Fruit fly (Drosophila melanogaster) whole organism, prepupa: ENCODE data around the gene CG5966.

ENCODE experiments used
- Blimp-1 ChIP-seq: fragments of 200-800 bp; sonication (Bioruptor generic); optimal IDR thresholded peaks from 3 replicates; lab custom pipeline; 2017; ENCODE audit warnings: missing biosample characterization, missing genetic modification characterization, mild to moderate bottlenecking, moderate library complexity, missing genetic modification reagents
- CG10631 ChIP-seq: fragments of 200-800 bp; sonication (Bioruptor generic); optimal IDR thresholded peaks from 2 replicates; lab custom pipeline; 2016; ENCODE audit warnings: missing biosample characterization, missing genetic modification characterization
- CG11294 ChIP-seq: fragments of 200-800 bp; sonication (Bioruptor generic); IDR thresholded peaks from 2 replicates; pipeline ENCODE4 v1.3.6; 2022; ENCODE audit warnings: missing biosample characterization, missing genetic modification characterization
- CG11762 ChIP-seq: fragments of 200-800 bp; sonication (Bioruptor generic); optimal IDR thresholded peaks from 3 replicates; lab custom pipeline; 2016; ENCODE audit warnings: missing biosample characterization, missing genetic modification characterization; ENCODE audit not compliant: insufficient read depth
- CG11902 ChIP-seq: fragments of 200-800 bp; sonication (Bioruptor generic); optimal IDR thresholded peaks from 3 replicates; lab custom pipeline; 2016; ENCODE audit warnings: missing biosample characterization, missing genetic modification characterization
- CG1621 ChIP-seq: fragments of 200-800 bp; sonication (Bioruptor generic); optimal IDR thresholded peaks from 3 replicates; lab custom pipeline; 2018; ENCODE audit warnings: missing biosample characterization, mild to moderate bottlenecking, missing genetic modification characterization
- CG3032 ChIP-seq: fragments of 200-800 bp; optimal IDR thresholded peaks from 2 replicates; lab custom pipeline; 2019; ENCODE audit warnings: missing biosample characterization, mild to moderate bottlenecking, missing genetic modification characterization, moderate library complexity
- CG31627 ChIP-seq: fragments of 200-800 bp; sonication (Bioruptor generic); optimal IDR thresholded peaks from 3 replicates; lab custom pipeline; 2016; ENCODE audit warnings: missing biosample characterization, missing genetic modification characterization
- CG32006 ChIP-seq: fragments of 200-800 bp; sonication (Bioruptor generic); optimal IDR thresholded peaks from 3 replicates; lab custom pipeline; 2017; ENCODE audit warnings: missing biosample characterization, mild to moderate bottlenecking, missing genetic modification characterization
- CG34406 ChIP-seq: fragments of 200-800 bp; sonication (Bioruptor generic); optimal IDR thresholded peaks from 3 replicates; lab custom pipeline; 2016; ENCODE audit warnings: missing biosample characterization, missing genetic modification characterization
- CG3919 ChIP-seq: fragments of 200-800 bp; sonication (Bioruptor generic); optimal IDR thresholded peaks from 3 replicates; lab custom pipeline; 2016; ENCODE audit warnings: missing biosample characterization, missing genetic modification characterization
- CG4318 ChIP-seq: fragments of 200-800 bp; sonication (Bioruptor generic); optimal IDR thresholded peaks from 3 replicates; lab custom pipeline; 2017; ENCODE audit warnings: missing biosample characterization, mild to moderate bottlenecking, missing genetic modification characterization
- CG6163 ChIP-seq: fragments of 200-800 bp; sonication (Bioruptor generic); IDR thresholded peaks from 3 replicates; pipeline ENCODE4 v1.3.6; 2022; ENCODE audit warnings: missing biosample characterization, missing genetic modification characterization
- CG6792 ChIP-seq: fragments of 200-800 bp; sonication (Bioruptor generic); optimal IDR thresholded peaks from 3 replicates; lab custom pipeline; 2016; ENCODE audit warnings: missing biosample characterization, missing genetic modification characterization
- CG6854 ChIP-seq: fragments of 200-800 bp; sonication (Bioruptor generic); optimal IDR thresholded peaks from 2 replicates; lab custom pipeline; 2017; ENCODE audit warnings: missing biosample characterization, mild to moderate bottlenecking, missing genetic modification characterization
- CG8632 ChIP-seq: fragments of 200-800 bp; sonication (Bioruptor generic); optimal IDR thresholded peaks from 3 replicates; lab custom pipeline; 2016; ENCODE audit warnings: missing biosample characterization, missing genetic modification characterization
- CG9139 ChIP-seq: fragments of 200-800 bp; sonication (Bioruptor generic); optimal IDR thresholded peaks from 3 replicates; lab custom pipeline; 2017; ENCODE audit warnings: missing biosample characterization, mild to moderate bottlenecking, missing genetic modification characterization
- Eip75B ChIP-seq: fragments of 200-800 bp; sonication (Bioruptor generic); optimal IDR thresholded peaks from 3 replicates; lab custom pipeline; 2016; ENCODE audit warnings: missing biosample characterization, missing genetic modification characterization
- Eip78C ChIP-seq: fragments of 200-800 bp; sonication (Bioruptor generic); peaks from one replicate; lab custom pipeline; 2016; ENCODE audit warnings: missing biosample characterization, missing genetic modification characterization
- Ets96B ChIP-seq: fragments of 200-800 bp; optimal IDR thresholded peaks from 2 replicates; lab custom pipeline; 2019; ENCODE audit warnings: missing biosample characterization, mild to moderate bottlenecking, missing genetic modification characterization, moderate library complexity
- Hr38 ChIP-seq: sonication (Bioruptor generic); optimal IDR thresholded peaks from 2 replicates; lab custom pipeline; 2016; ENCODE audit warnings: missing biosample characterization, missing genetic modification characterization
- Hr39 ChIP-seq: fragments of 200-800 bp; sonication (Bioruptor generic); optimal IDR thresholded peaks from 2 replicates; lab custom pipeline; 2016; ENCODE audit warnings: missing biosample characterization, missing genetic modification characterization
- Hr4 ChIP-seq: fragments of 200-800 bp; sonication (Bioruptor generic); optimal IDR thresholded peaks from 3 replicates; lab custom pipeline; 2016; ENCODE audit warnings: missing biosample characterization, missing genetic modification characterization
- Met ChIP-seq: fragments of 200-800 bp; sonication (Bioruptor generic); optimal IDR thresholded peaks from 3 replicates; lab custom pipeline; 2016; ENCODE audit warnings: missing biosample characterization, missing genetic modification characterization
- OdsH ChIP-seq: fragments of 200-800 bp; sonication (Bioruptor generic); optimal IDR thresholded peaks from 3 replicates; lab custom pipeline; 2016; ENCODE audit warnings: missing biosample characterization, missing genetic modification characterization
- Smox ChIP-seq: fragments of 200-800 bp; sonication (Bioruptor generic); optimal IDR thresholded peaks from 3 replicates; lab custom pipeline; 2016; ENCODE audit warnings: missing biosample characterization, missing genetic modification characterization
- Sox14 ChIP-seq: fragments of 200-800 bp; sonication (Bioruptor generic); optimal IDR thresholded peaks from 3 replicates; lab custom pipeline; 2016; ENCODE audit warnings: missing biosample characterization, missing genetic modification characterization
- Sox15 ChIP-seq: fragments of 200-800 bp; sonication (Bioruptor generic); optimal IDR thresholded peaks from 3 replicates; lab custom pipeline; 2016; ENCODE audit warnings: missing biosample characterization, missing genetic modification characterization
- achi ChIP-seq: fragments of 200-800 bp; sonication (Bioruptor generic); optimal IDR thresholded peaks from 3 replicates; lab custom pipeline; 2016; ENCODE audit warnings: missing biosample characterization, missing genetic modification characterization
- acj6 ChIP-seq: fragments of 200-800 bp; sonication (Bioruptor generic); optimal IDR thresholded peaks from 3 replicates; lab custom pipeline; 2016; ENCODE audit warnings: missing biosample characterization, missing genetic modification characterization
- cyc ChIP-seq: fragments of 200-800 bp; sonication (Bioruptor generic); optimal IDR thresholded peaks from 3 replicates; lab custom pipeline; 2016; ENCODE audit warnings: missing biosample characterization, missing genetic modification characterization
- dsx ChIP-seq: fragments of 200-800 bp; optimal IDR thresholded peaks from 3 replicates; lab custom pipeline; 2019; ENCODE audit warnings: missing biosample characterization, mild to moderate bottlenecking, missing genetic modification characterization, moderate library complexity; ENCODE audit not compliant: poor library complexity, severe bottlenecking
- eg ChIP-seq: fragments of 200-800 bp; sonication (Bioruptor generic); IDR thresholded peaks from 3 replicates; pipeline ENCODE4 v1.3.6; 2022; ENCODE audit warnings: missing biosample characterization, missing genetic modification characterization
- esn ChIP-seq: fragments of 200-800 bp; sonication (Bioruptor generic); optimal IDR thresholded peaks from 2 replicates; lab custom pipeline; 2016; ENCODE audit warnings: missing biosample characterization, mild to moderate bottlenecking, missing genetic modification characterization, moderate library complexity
- fkh ChIP-seq: fragments of 200-800 bp; sonication (Bioruptor generic); optimal IDR thresholded peaks from 3 replicates; lab custom pipeline; 2017; ENCODE audit warnings: missing biosample characterization, mild to moderate bottlenecking, missing genetic modification characterization, moderate library complexity
- lz ChIP-seq: fragments of 200-800 bp; sonication (Bioruptor generic); optimal IDR thresholded peaks from 3 replicates; lab custom pipeline; 2016; ENCODE audit warnings: missing biosample characterization, missing genetic modification characterization
- pdm3 ChIP-seq: fragments of 200-800 bp; sonication (Bioruptor generic); optimal IDR thresholded peaks from 3 replicates; lab custom pipeline; 2016; ENCODE audit warnings: missing biosample characterization, missing genetic modification characterization
- salr ChIP-seq, 2 experiments: fragments of 200-800 bp; sonication (Bioruptor generic); optimal IDR thresholded peaks; 3 replicates each; lab custom pipeline; 2016 to 2018; ENCODE audit warnings: missing biosample characterization in 2 of 2, missing genetic modification characterization in 2 of 2, mild to moderate bottlenecking in 1 of 2
- ss ChIP-seq, 2 experiments: fragments of 200-800 bp; sonication (Bioruptor generic); optimal IDR thresholded peaks; 2 replicates in 1 of 2; 3 replicates in 1 of 2; lab custom pipeline; 2017 to 2018; ENCODE audit warnings: mild to moderate bottlenecking in 2 of 2, missing biosample characterization in 2 of 2, missing genetic modification characterization in 2 of 2, moderate library complexity in 1 of 2
- svp ChIP-seq: fragments of 200-800 bp; sonication (Bioruptor generic); peaks from one replicate; lab custom pipeline; 2016; ENCODE audit warnings: missing biosample characterization, missing genetic modification characterization
- topi ChIP-seq: fragments of 200-800 bp; sonication (Bioruptor generic); optimal IDR thresholded peaks from 3 replicates; lab custom pipeline; 2016; ENCODE audit warnings: missing biosample characterization, missing genetic modification characterization
- vri ChIP-seq: fragments of 200-800 bp; sonication (Bioruptor generic); optimal IDR thresholded peaks from 3 replicates; lab custom pipeline; 2016; ENCODE audit warnings: missing biosample characterization, mild to moderate bottlenecking, missing genetic modification characterization

Gene CG5966

dm6 chrX:6034741-6035140 is 46.1 kb downstream of the CG5966 start:
- TF ChIP-seq fkh (GFP tag; lab: Kevin White, UChicago), result no peak
- no peak for TF ChIP-seq CG11762 (GFP tag; lab: Kevin White, UChicago)
- no peak for TF ChIP-seq CG3032 (tag; lab: Kevin White, UChicago)
- TF ChIP-seq cyc, result no peak
- no peak for TF ChIP-seq CG6854 (GFP tag; lab: Kevin White, UChicago)
- TF ChIP-seq Hr38 (GFP tag; lab: Kevin White, UChicago), result no peak
- TF ChIP-seq achi (GFP tag; lab: Kevin White, UChicago), result no peak
- no peak for TF ChIP-seq Smox (GFP tag; lab: Kevin White, UChicago)
- no peak for TF ChIP-seq salr (GFP tag; optimal IDR thresholded peaks at IDR 0.05; lab: Kevin White, UChicago)
- TF ChIP-seq Hr39 (GFP tag; lab: Kevin White, UChicago), result no peak
- TF ChIP-seq Ets96B (tag; lab: Kevin White, UChicago), result no peak
- TF ChIP-seq, all 60 proteins: peak for 0

DNA sequence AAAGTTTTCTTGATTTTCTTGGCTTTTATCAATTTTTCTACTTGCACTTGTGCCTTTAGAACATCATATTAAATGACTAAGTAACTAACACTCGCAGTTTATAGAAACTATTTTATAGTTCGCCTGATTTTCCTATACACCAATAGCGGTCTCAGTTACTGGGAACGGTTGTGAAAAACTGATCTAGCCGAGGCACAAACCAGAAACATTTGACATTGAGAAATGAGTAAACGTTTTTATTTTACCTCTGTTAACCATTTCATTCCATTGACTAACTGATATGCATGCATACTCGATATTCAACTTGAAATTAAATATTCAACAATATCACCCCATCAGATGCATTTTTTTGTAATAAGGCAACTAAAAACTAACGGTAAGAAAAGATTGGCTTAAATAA is 46.8 kb downstream of the CG5966 start:
- TF ChIP-seq Eip78C (GFP tag; lab: Kevin White, UChicago) (peak; percentile 46), CG4318 (GFP tag; lab: Kevin White, UChicago) (no peak), Blimp-1 (GFP tag; lab: Kevin White, UChicago) (no peak)

DNA sequence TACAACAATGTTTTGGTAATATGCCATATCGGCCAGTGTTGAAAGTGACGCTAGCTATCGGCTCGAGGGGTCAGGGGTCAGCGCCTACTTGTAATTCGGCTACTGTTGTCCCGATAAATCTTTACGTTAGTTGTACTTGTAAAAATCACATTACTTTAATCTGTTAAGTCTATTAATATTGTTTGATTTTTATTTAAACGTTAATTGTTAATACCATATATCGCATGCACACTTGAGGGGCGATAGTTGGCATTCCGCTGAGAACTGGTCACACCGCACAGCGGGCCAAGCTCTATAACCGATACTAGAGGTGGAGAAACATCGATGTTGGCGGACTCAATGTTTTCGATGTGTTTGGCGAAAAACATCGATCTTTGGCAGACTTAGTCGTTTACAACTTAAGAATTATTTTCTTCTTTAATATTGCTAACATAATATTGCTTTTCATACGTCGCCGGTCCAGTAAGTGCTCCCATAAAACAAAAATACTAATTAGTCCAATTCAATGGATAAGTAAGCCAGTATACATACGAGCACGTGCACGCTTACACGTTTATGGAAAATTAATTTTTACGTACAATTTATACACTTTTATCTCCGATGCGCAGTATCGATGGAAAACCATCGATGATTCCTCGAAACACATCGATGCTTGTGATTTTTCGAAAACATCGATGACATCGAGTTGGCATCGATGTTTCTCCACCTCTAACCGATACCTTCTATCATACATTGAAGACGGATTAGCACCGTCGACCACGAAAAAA is 48.8 kb downstream of the CG5966 start, which contains the start of the genes rux and MCTS1:
TSS of gene rux (minus strand) at position 621 of the 767 bp plus-strand sequence.
TSS of gene MCTS1 (plus strand) at position 713 of the 767 bp plus-strand sequence.
- TF ChIP-seq ss (GFP tag; optimal IDR thresholded peaks at IDR 0.05; lab: Kevin White, UChicago) (peak in 1 of 2 experiments; percentile 5), Eip75B (GFP tag; lab: Kevin White, UChicago) (peak; percentile 4), esn (GFP tag; lab: Kevin White, UChicago) (peak; percentile 44), Eip78C (GFP tag; lab: Kevin White, UChicago) (peak; percentile 59), CG31627 (GFP tag; lab: Kevin White, UChicago) (peak; percentile 40), CG34406 (GFP tag; lab: Kevin White, UChicago) (no peak), vri (GFP tag; lab: Kevin White, UChicago) (peak; percentile 41), CG4318 (GFP tag; lab: Kevin White, UChicago) (no peak), lz (peak; percentile 41), fkh (GFP tag; lab: Kevin White, UChicago) (peak; percentile 23), Hr4 (GFP tag; lab: Kevin White, UChicago) (peak; percentile 38), CG32006 (GFP tag; lab: Kevin White, UChicago) (peak; percentile 8), Smox (GFP tag; lab: Kevin White, UChicago) (peak; percentile 32), dsx (GFP tag; lab: Kevin White, UChicago) (peak; percentile 92), cyc (peak; percentile 26), Hr39 (GFP tag; lab: Kevin White, UChicago) (peak; percentile 39), pdm3 (GFP tag; lab: Kevin White, UChicago) (peak; percentile 21), eg (GFP tag; lab: Robert Waterston, UW) (peak; percentile 58; the same call in 2 of the 3 replicates), CG6163 (GFP tag; lab: Robert Waterston, UW) (no peak), Sox15 (GFP tag; lab: Kevin White, UChicago) (no peak), CG9139 (no peak), acj6 (GFP tag; lab: Kevin White, UChicago) (no peak), CG1621 (tag; lab: Kevin White, UChicago) (no peak), CG3919 (GFP tag; lab: Kevin White, UChicago) (peak; percentile 31), CG10631 (peak; percentile 20), topi (GFP tag; lab: Kevin White, UChicago) (peak; percentile 22), OdsH (peak; percentile 32), Blimp-1 (GFP tag; lab: Kevin White, UChicago) (no peak), achi (GFP tag; lab: Kevin White, UChicago) (no peak), CG6792 (GFP tag; lab: Kevin White, UChicago) (no peak), Met (GFP tag; lab: Kevin White, UChicago) (peak; percentile 0), CG11902 (GFP tag; lab: Kevin White, UChicago) (no peak), CG11294 (GFP tag; lab: Robert Waterston, UW) (no peak; the same call in 1 of the 2 replicates), svp (GFP tag; lab: Kevin White, UChicago) (peak; percentile 100), Sox14 (GFP tag; lab: Kevin White, UChicago) (peak; percentile 4), CG8632 (GFP tag; lab: Kevin White, UChicago) (no peak)
